Worm (Caenorhabditis elegans) whole organism, young adult: ENCODE measurements around the gene srxa-12.
A peak's percentile ranks its signal among the peaks of the same experiment; 100 is the strongest.

Experiments used
- B0336.3 ChIP-seq: fragments of 200-800 bp; sonication (Bioruptor generic); IDR thresholded peaks from 2 replicates; pipeline ENCODE4 v1.3.6; 2022; ENCODE audit warnings: missing genetic modification characterization, missing compliant biosample characterization
- C06A6.2 ChIP-seq: fragments of 200-800 bp; sonication (Bioruptor generic); conservative IDR thresholded peaks from 2 replicates; pipeline ENCODE4 v1.3.6; 2022; ENCODE audit warnings: missing genetic modification characterization, missing compliant biosample characterization
- F10E7.11 ChIP-seq: sonication (generic microtip); optimal IDR thresholded peaks from 2 replicates; lab custom pipeline; 2017; ENCODE audit warnings: mild to moderate bottlenecking, missing genetic modification characterization, moderate library complexity, missing compliant biosample characterization
- F57C9.4 ChIP-seq: sonication (generic microtip); optimal IDR thresholded peaks from 2 replicates; lab custom pipeline; 2017; ENCODE audit warnings: mild to moderate bottlenecking, missing genetic modification characterization, missing compliant biosample characterization
- K11D2.4 ChIP-seq: fragments of 200-800 bp; sonication (Bioruptor generic); IDR thresholded peaks from 2 replicates; pipeline ENCODE4 v1.3.6; 2022; ENCODE audit warnings: missing genetic modification reagents, missing genetic modification characterization, missing compliant biosample characterization
- T26A5.8 ChIP-seq: sonication (generic microtip); optimal IDR thresholded peaks from 2 replicates; lab custom pipeline; 2016; ENCODE audit warnings: missing genetic modification characterization, missing compliant biosample characterization
- ama-1 ChIP-seq, 3 experiments: fragments of 150-350 bp in 1 of 3; sonication (generic microtip) in 2 of 3; optimal IDR thresholded peaks; 2 replicates each; lab custom pipeline; 2014 to 2018; ENCODE audit warnings: missing biosample characterization in 2 of 3, missing genetic modification characterization in 2 of 3, missing genetic modification reagents in 2 of 3
- aptf-2 ChIP-seq: fragments of 200-800 bp; sonication (Bioruptor generic); conservative IDR thresholded peaks from 2 replicates; pipeline ENCODE4 v1.3.6; 2022; ENCODE audit warnings: missing genetic modification reagents, missing genetic modification characterization, missing compliant biosample characterization
- cebp-1 ChIP-seq, 2 experiments: fragments of 200-800 bp in 1 of 2; sonication (Bioruptor generic) in 1 of 2; sonication (generic microtip) in 1 of 2; IDR thresholded peaks in 1 of 2; optimal IDR thresholded peaks in 1 of 2; 2 replicates each; pipeline versions ENCODE4 v1.3.6 to Lab custom; 2017 to 2022; ENCODE audit warnings: missing compliant biosample characterization in 2 of 2, missing genetic modification characterization in 2 of 2, mild to moderate bottlenecking in 1 of 2, missing genetic modification reagents in 1 of 2, moderate library complexity in 1 of 2
- ceh-100 ChIP-seq: fragments of 200-800 bp; sonication (Bioruptor generic); IDR thresholded peaks from 2 replicates; pipeline ENCODE4 v1.3.6; 2022; ENCODE audit warnings: missing genetic modification reagents, missing genetic modification characterization, missing compliant biosample characterization
- ceh-27 ChIP-seq: fragments of 200-800 bp; sonication (Bioruptor generic); optimal IDR thresholded peaks from 2 replicates; lab custom pipeline; 2018; ENCODE audit warnings: mild to moderate bottlenecking, missing genetic modification characterization, moderate library complexity, missing compliant biosample characterization
- ceh-58 ChIP-seq: fragments of 200-800 bp; sonication (Bioruptor generic); IDR thresholded peaks from 2 replicates; pipeline ENCODE4 v1.3.6; 2022; ENCODE audit warnings: missing genetic modification characterization, missing compliant biosample characterization
- ceh-79 ChIP-seq: sonication (generic microtip); optimal IDR thresholded peaks from 2 replicates; lab custom pipeline; 2017; ENCODE audit warnings: mild to moderate bottlenecking, missing genetic modification characterization, missing compliant biosample characterization
- ceh-91 ChIP-seq: fragments of 200-800 bp; sonication (Bioruptor generic); IDR thresholded peaks from 2 replicates; pipeline ENCODE4 v1.3.6; 2022; ENCODE audit warnings: missing genetic modification reagents, missing genetic modification characterization, missing compliant biosample characterization
- die-1 ChIP-seq: sonication (generic microtip); optimal IDR thresholded peaks from 2 replicates; lab custom pipeline; 2016; ENCODE audit warnings: missing genotype, mild to moderate bottlenecking, missing genetic modification characterization, missing compliant biosample characterization
- dpff-1 ChIP-seq: sonication (generic microtip); optimal IDR thresholded peaks from 2 replicates; lab custom pipeline; 2017; ENCODE audit warnings: mild to moderate bottlenecking, missing genetic modification characterization, missing compliant biosample characterization
- egl-18 ChIP-seq: fragments of 200-800 bp; sonication (Bioruptor generic); IDR thresholded peaks from 2 replicates; pipeline ENCODE4 v1.3.6; 2022; ENCODE audit warnings: missing genetic modification reagents, missing genetic modification characterization, missing compliant biosample characterization
- egl-44 ChIP-seq: fragments of 200-800 bp; sonication (Bioruptor generic); IDR thresholded peaks from 2 replicates; pipeline ENCODE4 v1.3.6; 2022; ENCODE audit warnings: missing genetic modification reagents, missing genetic modification characterization, missing compliant biosample characterization
- fkh-3 ChIP-seq: sonication (generic microtip); optimal IDR thresholded peaks from 2 replicates; lab custom pipeline; 2016; ENCODE audit warnings: mild to moderate bottlenecking, missing genetic modification characterization, missing compliant biosample characterization
- hlh-12 ChIP-seq: sonication (generic microtip); optimal IDR thresholded peaks from 2 replicates; lab custom pipeline; 2016; ENCODE audit warnings: missing genetic modification characterization, missing compliant biosample characterization
- hmg-1.2 ChIP-seq: fragments of 200-800 bp; sonication (Bioruptor generic); IDR thresholded peaks from 2 replicates; pipeline ENCODE4 v1.3.6; 2022; ENCODE audit warnings: missing genetic modification reagents, missing genetic modification characterization, missing compliant biosample characterization
- lag-1 ChIP-seq: fragments of 200-800 bp; sonication (Bioruptor generic); IDR thresholded peaks from 2 replicates; pipeline ENCODE4 v1.3.6; 2022; ENCODE audit warnings: missing genetic modification reagents, missing genetic modification characterization, missing compliant biosample characterization
- let-526 ChIP-seq: fragments of 200-800 bp; sonication (Bioruptor generic); IDR thresholded peaks from 2 replicates; pipeline ENCODE4 v1.3.6; 2022; ENCODE audit warnings: missing genetic modification reagents, missing genetic modification characterization, missing compliant biosample characterization
- mes-4 ChIP-seq: sonication (generic microtip); optimal IDR thresholded peaks from 2 replicates; lab custom pipeline; 2016; ENCODE audit warnings: missing genotype, missing genetic modification characterization, missing compliant biosample characterization
- nfyb-1 ChIP-seq: fragments of 200-800 bp; sonication (Bioruptor generic); IDR thresholded peaks from 2 replicates; pipeline ENCODE4 v1.3.6; 2022; ENCODE audit warnings: missing genetic modification reagents, missing genetic modification characterization, missing compliant biosample characterization
- nhr-120 ChIP-seq: fragments of 200-800 bp; sonication (Bioruptor generic); IDR thresholded peaks from 2 replicates; pipeline ENCODE4 v1.3.6; 2022; ENCODE audit warnings: missing genetic modification characterization, missing compliant biosample characterization
- nhr-27 ChIP-seq: fragments of 200-800 bp; sonication (Bioruptor generic); optimal IDR thresholded peaks from 2 replicates; lab custom pipeline; 2018; ENCODE audit warnings: mild to moderate bottlenecking, missing genetic modification characterization, moderate library complexity, missing compliant biosample characterization
- nhr-90 ChIP-seq: sonication (generic microtip); optimal IDR thresholded peaks from 2 replicates; lab custom pipeline; 2016; ENCODE audit warnings: missing genotype, mild to moderate bottlenecking, missing genetic modification characterization, missing compliant biosample characterization
- pbrm-1 ChIP-seq: fragments of 200-800 bp; sonication (Bioruptor generic); IDR thresholded peaks from 2 replicates; pipeline ENCODE4 v1.3.6; 2022; ENCODE audit warnings: missing genetic modification reagents, missing genetic modification characterization, missing compliant biosample characterization
- pha-4 ChIP-seq: fragments of 150-350 bp; sonication (generic microtip); optimal IDR thresholded peaks from 2 replicates; lab custom pipeline; 2014; ENCODE audit warnings: missing biosample characterization, missing genetic modification reagents, missing genetic modification characterization
- repo-1 ChIP-seq: sonication (generic microtip); optimal IDR thresholded peaks from 2 replicates; lab custom pipeline; 2017; ENCODE audit warnings: mild to moderate bottlenecking, missing genetic modification characterization, missing compliant biosample characterization
- sdz-38 ChIP-seq: sonication (generic microtip); optimal IDR thresholded peaks from 2 replicates; lab custom pipeline; 2016; ENCODE audit warnings: missing genotype, missing genetic modification characterization, missing compliant biosample characterization
- sea-2 ChIP-seq: fragments of 200-800 bp; sonication (Bioruptor generic); IDR thresholded peaks from 2 replicates; pipeline ENCODE4 v1.3.6; 2022; ENCODE audit warnings: missing genetic modification characterization, missing compliant biosample characterization
- snpc-1.1 ChIP-seq: sonication (generic microtip); optimal IDR thresholded peaks from 2 replicates; lab custom pipeline; 2017; ENCODE audit warnings: missing genetic modification characterization, mild to moderate bottlenecking, missing compliant biosample characterization, antibody characterized with exemption, moderate library complexity, missing genotype, missing genetic modification reagents; ENCODE audit not compliant: insufficient read depth
- snpc-1.3 ChIP-seq: sonication (generic microtip); optimal IDR thresholded peaks from 2 replicates; lab custom pipeline; 2017; ENCODE audit warnings: missing genetic modification characterization, mild to moderate bottlenecking, missing compliant biosample characterization, antibody characterized with exemption, moderate library complexity, missing genotype, missing genetic modification reagents; ENCODE audit not compliant: insufficient read depth
- sptf-2 ChIP-seq: fragments of 200-800 bp; sonication (Bioruptor generic); optimal IDR thresholded peaks from 2 replicates; lab custom pipeline; 2018; ENCODE audit warnings: mild to moderate bottlenecking, missing genetic modification characterization, missing compliant biosample characterization
- tbx-9 ChIP-seq: sonication (generic microtip); optimal IDR thresholded peaks from 2 replicates; lab custom pipeline; 2016; ENCODE audit warnings: borderline replicate concordance, missing genetic modification characterization, inconsistent platforms, missing compliant biosample characterization
- tlf-1 ChIP-seq: fragments of 200-800 bp; sonication (Bioruptor generic); optimal IDR thresholded peaks from 2 replicates; lab custom pipeline; 2018; ENCODE audit warnings: mild to moderate bottlenecking, missing genetic modification characterization, missing compliant biosample characterization
- unc-130 ChIP-seq: sonication (generic microtip); optimal IDR thresholded peaks from 2 replicates; lab custom pipeline; 2016; ENCODE audit warnings: missing genetic modification reagents, missing genetic modification characterization, missing compliant biosample characterization
- ztf-25 ChIP-seq: fragments of 200-800 bp; sonication (Bioruptor generic); IDR thresholded peaks from 2 replicates; pipeline ENCODE4 v1.3.6; 2022; ENCODE audit warnings: missing genetic modification reagents, missing genetic modification characterization, missing compliant biosample characterization
- ztf-26 ChIP-seq: sonication (generic microtip); optimal IDR thresholded peaks from 2 replicates; lab custom pipeline; 2017; ENCODE audit warnings: missing genetic modification characterization, missing compliant biosample characterization
- ztf-6 ChIP-seq: fragments of 200-800 bp; sonication (Bioruptor generic); IDR thresholded peaks from 2 replicates; pipeline ENCODE4 v1.3.6; 2022; ENCODE audit warnings: missing genetic modification reagents, missing genetic modification characterization, missing compliant biosample characterization

Gene srxa-12

ce11 chrV:13908120-13908915 is 18.2 kb upstream of the srxa-12 start (continued):
- TF ChIP-seq snpc-1.1 (tag; lab: Kevin White, UChicago) (no peak), nhr-27 (tag; lab: Kevin White, UChicago) (no peak), ztf-6 (GFP tag; lab: Robert Waterston, UW) (no peak), K11D2.4 (GFP tag; lab: Robert Waterston, UW) (peak; percentile 45), nfyb-1 (GFP tag; lab: Robert Waterston, UW) (peak; percentile 64)
- TF ChIP-seq, all 124 proteins: peak for 17

DNA sequence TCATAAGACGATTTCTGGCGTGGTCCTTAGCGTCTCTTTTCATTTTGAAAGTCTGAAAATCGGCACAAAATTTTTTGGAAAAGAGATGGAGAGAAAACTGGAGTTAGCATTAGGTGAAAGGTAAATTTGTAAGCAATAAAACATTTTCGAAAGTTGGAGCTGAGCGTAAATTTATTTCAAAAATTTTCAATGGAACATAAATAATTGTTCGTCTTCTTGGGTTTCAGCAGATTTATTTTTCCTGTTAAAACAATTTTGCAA is 17.7 kb upstream of the srxa-12 start, which contains the start of gene C06B3.6:
Gene C06B3.6 (minus strand): TSS at position 52 of the 261 bp plus-strand sequence.
- TF ChIP-seq ama-1 (optimal IDR thresholded peaks at IDR 0.05; lab: Kevin White, UChicago) (peak; percentile 90), ama-1 (GFP tag; optimal IDR thresholded peaks at IDR 0.05; lab: Kevin White, UChicago) (no peak), tbx-9 (tag; lab: Kevin White, UChicago) (no peak), aptf-2 (GFP tag; lab: Robert Waterston, UW) (0 out of 2 replicates have a peak, but pooled peaks have one; percentile 4), B0336.3 (GFP tag; lab: Robert Waterston, UW) (0 out of 2 replicates have a peak, but pooled peaks have one; percentile 0), pbrm-1 (GFP tag; lab: Robert Waterston, UW) (0 out of 2 replicates have a peak, but pooled peaks have one; percentile 5)

ce11 chrV:13909400-13909799 is 17.1 kb upstream of the srxa-12 start, which contains the start of gene C06B3.7:
TSS of gene C06B3.7 (plus strand) at chrV:13909686.
- peak; percentile 98 for TF ChIP-seq cebp-1 (GFP tag; IDR thresholded peaks at IDR 0.05; lab: Robert Waterston, UW)
- peak; percentile 99 for TF ChIP-seq cebp-1 (tag; optimal IDR thresholded peaks at IDR 0.05; lab: Kevin White, UChicago)
- no peak for TF ChIP-seq sptf-2 (GFP tag; lab: Kevin White, UChicago)
- TF ChIP-seq ceh-79 (tag; lab: Kevin White, UChicago): no peak
- TF ChIP-seq lag-1: no peak
- TF ChIP-seq ceh-100 (GFP tag; lab: Robert Waterston, UW): no peak
- no peak for TF ChIP-seq aptf-2 (GFP tag; lab: Robert Waterston, UW)
- peak; percentile 45; the same call in 1 of the 2 replicates for TF ChIP-seq K11D2.4 (GFP tag; lab: Robert Waterston, UW)
- TF ChIP-seq tbx-9 (tag; lab: Kevin White, UChicago): no peak
- no peak for TF ChIP-seq ztf-26 (tag; lab: Kevin White, UChicago)
- no peak for TF ChIP-seq unc-130 (GFP tag; lab: Kevin White, UChicago)
- no peak for TF ChIP-seq dpff-1 (tag; lab: Kevin White, UChicago)
- TF ChIP-seq nhr-90 (tag; lab: Kevin White, UChicago): no peak
- TF ChIP-seq hmg-1.2 (GFP tag; lab: Robert Waterston, UW): no peak; the same call in 1 of the 2 replicates
- no peak for TF ChIP-seq fkh-3 (tag; lab: Kevin White, UChicago)
- no peak for TF ChIP-seq nhr-120 (GFP tag; lab: Robert Waterston, UW)
- TF ChIP-seq ceh-58: no peak
- peak; percentile 81 for TF ChIP-seq let-526 (GFP tag; lab: Robert Waterston, UW)
- TF ChIP-seq sdz-38: no peak
- TF ChIP-seq sea-2: no peak
- TF ChIP-seq hlh-12 (tag; lab: Kevin White, UChicago): no peak
- no peak for TF ChIP-seq snpc-1.1 (tag; lab: Kevin White, UChicago)
- peak; percentile 59 for TF ChIP-seq tlf-1
- no peak for TF ChIP-seq snpc-1.3 (tag; lab: Kevin White, UChicago)
- peak; percentile 37; the same call in 1 of the 2 replicates for TF ChIP-seq egl-44 (GFP tag; lab: Robert Waterston, UW)
- no peak for TF ChIP-seq T26A5.8 (tag; lab: Kevin White, UChicago)
- TF ChIP-seq ceh-91 (GFP tag; lab: Robert Waterston, UW): no peak
- TF ChIP-seq F10E7.11 (tag; lab: Kevin White, UChicago): no peak
- no peak for TF ChIP-seq F57C9.4 (tag; lab: Kevin White, UChicago)
- no peak for TF ChIP-seq ztf-25
- TF ChIP-seq die-1: no peak
- no peak for TF ChIP-seq C06A6.2
- no peak for TF ChIP-seq mes-4 (tag; lab: Kevin White, UChicago)
- no peak for TF ChIP-seq egl-18
- peak; percentile 4 for TF ChIP-seq ceh-27 (GFP tag; lab: Kevin White, UChicago)
- TF ChIP-seq pha-4 (tag; lab: Kevin White, UChicago): peak; percentile 91
- TF ChIP-seq repo-1 (tag; lab: Kevin White, UChicago): no peak
